Fruit fly (Drosophila melanogaster): ENCODE data around the gene fh.
A peak's percentile ranks its signal among the peaks of the same experiment; 100 is the strongest.

Gene fh

DNA sequence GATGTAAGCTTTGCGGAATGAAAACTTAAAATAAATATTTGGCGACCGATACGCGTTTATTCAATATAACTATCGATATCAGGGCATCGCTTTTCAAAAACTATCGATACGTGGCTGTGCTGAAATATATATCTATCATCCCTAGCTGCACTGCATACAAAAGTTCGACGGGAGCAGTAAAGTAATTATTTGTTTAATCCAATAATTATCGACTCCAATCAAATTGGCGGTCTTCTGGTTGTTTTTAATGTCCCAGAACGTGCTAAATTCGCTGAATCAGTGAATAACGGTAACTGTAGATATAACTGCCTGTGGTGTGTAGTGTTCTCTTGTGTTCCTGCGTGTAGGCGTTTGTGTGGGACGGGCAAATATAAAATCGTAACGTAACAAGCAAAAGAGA is 14.2 kb upstream of the fh start, which contains the start of gene mei-P26:
Gene mei-P26, plus strand, starts transcription at position 146 of the 400 bp plus-strand sequence.
- TF ChIP-seq psq (optimal IDR thresholded peaks at IDR 0.05) (no peak), CG8478 (optimal IDR thresholded peaks at IDR 0.05) (no peak), EcR (GFP tag; optimal IDR thresholded peaks at IDR 0.05) (no peak), usp (GFP tag; optimal IDR thresholded peaks at IDR 0.05) (no peak), Dll (optimal IDR thresholded peaks at IDR 0.05) (no peak), pan (optimal IDR thresholded peaks at IDR 0.05) (no peak)

DNA sequence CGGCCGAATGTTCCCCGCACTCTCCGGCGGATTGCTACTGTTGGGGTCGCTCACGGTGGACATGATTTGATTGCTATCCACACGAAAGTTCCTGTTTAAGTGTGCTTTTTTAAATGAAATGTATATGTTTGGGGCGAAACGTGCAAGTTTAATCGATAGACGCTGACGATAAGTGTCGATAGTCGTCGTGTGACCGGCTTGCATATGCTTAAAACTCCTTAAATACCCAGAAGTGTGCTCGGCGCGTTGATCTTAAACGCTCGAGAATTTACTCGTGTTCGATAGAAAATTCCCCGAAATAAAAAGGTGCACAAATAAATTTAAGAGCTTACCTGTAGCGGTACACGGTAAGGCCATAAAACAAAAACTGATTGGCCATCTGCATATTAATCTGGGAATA is 13.0 kb upstream of the fh start, which contains the start of the genes Zpr1 and CG44532:
Gene Zpr1, minus strand, starts transcription at position 179 of the 400 bp plus-strand sequence.
Gene CG44532, plus strand, starts transcription at position 181 of the 400 bp plus-strand sequence.
- TF ChIP-seq usp (GFP tag; optimal IDR thresholded peaks at IDR 0.05) (no peak), CG8478 (optimal IDR thresholded peaks at IDR 0.05) (no peak), psq (optimal IDR thresholded peaks at IDR 0.05) (no peak), EcR (GFP tag; optimal IDR thresholded peaks at IDR 0.05) (no peak), Dll (optimal IDR thresholded peaks at IDR 0.05) (no peak), pan (optimal IDR thresholded peaks at IDR 0.05) (no peak)

DNA sequence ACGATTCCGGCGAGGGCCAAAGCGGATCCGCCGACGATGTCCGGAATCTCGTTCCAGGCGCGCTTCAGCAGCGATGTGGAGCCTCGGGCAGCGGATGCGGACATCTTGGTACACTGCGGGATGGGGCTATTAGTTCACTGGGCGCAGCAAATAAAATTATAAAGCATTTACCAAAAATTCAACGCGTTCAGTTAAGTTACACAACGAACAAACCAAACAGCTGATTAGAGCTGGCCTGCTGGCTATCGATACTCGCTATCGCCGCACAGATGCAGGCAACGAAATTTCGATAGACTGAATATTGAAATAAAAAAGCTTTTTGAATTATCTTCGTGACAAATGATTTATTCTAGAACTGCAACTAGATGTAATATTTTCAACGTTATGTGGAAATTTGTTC is 10.9 kb upstream of the fh start, which contains the start of gene NdufA3:
Gene NdufA3, minus strand, starts transcription at position 317 of the 400 bp plus-strand sequence.
- TF ChIP-seq CG8478 (optimal IDR thresholded peaks at IDR 0.05) (no peak), EcR (GFP tag; optimal IDR thresholded peaks at IDR 0.05) (no peak), pan (optimal IDR thresholded peaks at IDR 0.05) (no peak), Dll (optimal IDR thresholded peaks at IDR 0.05) (no peak), psq (optimal IDR thresholded peaks at IDR 0.05) (no peak), usp (GFP tag; optimal IDR thresholded peaks at IDR 0.05) (no peak)

DNA sequence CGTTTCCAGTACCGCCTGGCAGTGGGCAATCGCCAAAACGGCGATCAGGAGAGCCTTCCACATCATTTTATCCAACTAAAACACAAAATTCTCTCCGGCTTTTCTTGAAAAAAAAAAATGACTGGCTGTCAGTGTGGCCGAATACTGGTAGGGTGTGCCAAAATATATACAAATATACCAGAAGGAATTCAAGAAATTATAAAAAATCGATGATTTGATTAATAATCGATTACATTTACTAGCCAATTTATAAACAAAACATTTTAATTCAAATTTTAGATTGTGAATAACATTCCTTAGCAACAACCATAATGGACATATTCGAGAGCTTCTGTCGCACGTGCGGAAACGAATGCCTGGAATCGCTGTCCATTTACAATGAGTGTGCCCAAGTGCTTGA is 9.5 kb upstream of the fh start, which contains the start of the genes Ost48 and Dlip1:
Gene Ost48, minus strand, starts transcription at position 150 of the 400 bp plus-strand sequence.
Gene Dlip1, plus strand, starts transcription at position 257 of the 400 bp plus-strand sequence.
- TF ChIP-seq usp (GFP tag; optimal IDR thresholded peaks at IDR 0.05) (no peak), EcR (GFP tag; optimal IDR thresholded peaks at IDR 0.05) (no peak), Dll (optimal IDR thresholded peaks at IDR 0.05) (no peak), psq (optimal IDR thresholded peaks at IDR 0.05) (no peak), pan (optimal IDR thresholded peaks at IDR 0.05) (no peak), CG8478 (optimal IDR thresholded peaks at IDR 0.05) (no peak)

DNA sequence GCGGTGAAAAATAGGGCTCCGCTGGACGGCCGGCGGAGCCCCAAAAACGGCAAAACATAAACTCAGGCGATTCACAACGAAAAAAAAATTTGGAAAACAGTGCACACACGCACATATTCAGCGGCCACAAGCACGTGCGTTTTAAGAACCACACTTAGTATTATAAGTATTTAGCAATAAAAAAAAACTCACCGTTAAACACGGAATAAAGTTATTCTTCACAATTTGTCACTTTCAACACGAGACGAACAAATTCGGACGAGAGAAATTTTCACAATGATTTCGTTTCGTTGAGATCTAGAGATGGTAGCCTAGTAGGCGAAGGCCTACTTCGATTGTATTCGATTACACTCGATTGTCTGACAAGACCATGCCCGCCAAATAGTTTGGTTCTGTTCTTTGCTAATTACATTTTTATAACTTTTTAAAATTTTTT is 7.5 kb upstream of the fh start, which contains the start of gene His3.3B:
Gene His3.3B, minus strand, starts transcription at position 282 of the 436 bp plus-strand sequence.
- TF ChIP-seq pan (optimal IDR thresholded peaks at IDR 0.05) (no peak), psq (optimal IDR thresholded peaks at IDR 0.05) (no peak), usp (GFP tag; optimal IDR thresholded peaks at IDR 0.05) (no peak), Dll (optimal IDR thresholded peaks at IDR 0.05) (no peak), EcR (GFP tag; optimal IDR thresholded peaks at IDR 0.05) (no peak), CG8478 (optimal IDR thresholded peaks at IDR 0.05) (no peak)

DNA sequence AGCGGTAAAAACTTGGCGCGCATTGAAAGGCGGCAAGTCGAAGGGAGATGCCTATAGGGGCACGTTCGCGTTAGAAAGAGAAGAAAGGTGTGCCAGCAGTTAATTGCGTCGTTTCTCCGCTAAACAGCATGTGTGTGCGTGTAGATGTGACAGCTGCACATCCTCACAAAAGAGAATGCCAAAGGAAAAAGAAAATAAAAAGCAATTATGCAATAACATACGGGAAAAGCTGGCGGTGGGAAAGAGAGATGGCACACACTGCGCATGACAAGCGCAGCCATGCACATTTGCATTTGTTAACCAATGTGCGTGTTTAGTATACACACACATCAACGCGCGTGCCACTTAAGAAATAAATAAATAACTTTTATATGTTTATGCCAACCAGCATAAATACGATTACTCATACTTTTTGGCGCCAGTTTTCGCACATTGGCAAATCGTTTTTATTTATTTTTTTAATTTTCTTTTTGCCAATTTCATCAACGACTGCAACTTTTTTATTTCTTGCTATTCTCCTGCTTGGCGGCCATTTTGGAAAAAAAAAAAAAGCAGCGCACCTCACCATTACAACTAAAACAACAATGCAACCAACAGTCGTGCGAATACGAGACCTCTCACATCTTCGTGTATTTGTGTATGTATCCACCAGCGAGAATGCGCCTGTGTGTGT is 7.0 kb upstream of the fh start:
- TF ChIP-seq psq (optimal IDR thresholded peaks at IDR 0.05) = no peak
- TF ChIP-seq EcR (GFP tag; optimal IDR thresholded peaks at IDR 0.05) = no peak
- TF ChIP-seq Dll (optimal IDR thresholded peaks at IDR 0.05) = peak; percentile 41
- TF ChIP-seq CG8478 (optimal IDR thresholded peaks at IDR 0.05) = peak; percentile 43

DNA sequence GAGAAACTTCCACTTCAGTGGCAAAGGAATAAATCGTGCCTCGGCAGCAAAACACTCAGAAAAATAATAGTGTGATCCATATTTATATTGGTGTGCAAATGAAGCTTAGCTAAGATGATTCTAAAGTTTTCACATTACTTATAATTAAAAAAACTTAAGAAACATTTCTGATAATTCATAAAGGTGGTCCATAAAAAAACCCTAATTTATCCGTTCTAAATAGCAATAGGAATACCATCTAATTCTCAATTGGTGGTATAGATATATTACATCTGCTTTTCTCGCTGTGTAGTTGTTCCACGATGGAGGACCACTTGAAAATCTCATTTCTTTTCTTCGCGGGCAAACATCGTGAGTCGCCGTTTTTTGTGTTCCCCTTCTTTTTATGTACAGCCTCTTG is 6.3 kb upstream of the fh start:
- TF ChIP-seq EcR (GFP tag; optimal IDR thresholded peaks at IDR 0.05) (no peak), pan (optimal IDR thresholded peaks at IDR 0.05) (no peak), psq (optimal IDR thresholded peaks at IDR 0.05) (no peak), Dll (optimal IDR thresholded peaks at IDR 0.05) (no peak), usp (GFP tag; optimal IDR thresholded peaks at IDR 0.05) (no peak), CG8478 (optimal IDR thresholded peaks at IDR 0.05) (no peak)

DNA sequence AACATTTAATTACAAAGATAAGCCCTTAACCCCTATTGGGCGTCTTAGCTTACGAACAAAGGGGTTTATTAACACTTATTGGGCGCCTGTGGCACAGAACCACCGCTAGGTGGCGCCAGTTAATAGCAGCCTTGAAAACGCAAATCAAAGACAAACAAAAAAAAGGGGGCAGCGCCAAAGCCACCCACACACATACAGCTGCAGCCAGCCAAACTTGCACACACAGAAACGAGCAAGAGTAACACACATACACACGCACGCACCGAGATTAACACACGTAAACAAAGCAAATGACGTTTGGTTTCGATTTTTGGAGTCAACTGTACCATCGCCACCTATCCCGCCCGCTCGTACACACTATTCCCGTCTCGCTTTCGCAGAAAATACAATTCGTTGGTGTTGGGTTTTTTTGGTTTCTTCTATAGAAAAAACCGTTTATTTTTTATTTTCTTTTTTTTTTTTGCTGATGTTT is 3.3 kb upstream of the fh start:
- TF ChIP-seq pan (optimal IDR thresholded peaks at IDR 0.05) = no peak
- no peak for TF ChIP-seq CG8478 (optimal IDR thresholded peaks at IDR 0.05)
- TF ChIP-seq EcR (GFP tag; optimal IDR thresholded peaks at IDR 0.05) = no peak
- TF ChIP-seq psq (optimal IDR thresholded peaks at IDR 0.05) = no peak
- no peak for TF ChIP-seq Dll (optimal IDR thresholded peaks at IDR 0.05)
- TF ChIP-seq usp (GFP tag; optimal IDR thresholded peaks at IDR 0.05) = no peak

DNA sequence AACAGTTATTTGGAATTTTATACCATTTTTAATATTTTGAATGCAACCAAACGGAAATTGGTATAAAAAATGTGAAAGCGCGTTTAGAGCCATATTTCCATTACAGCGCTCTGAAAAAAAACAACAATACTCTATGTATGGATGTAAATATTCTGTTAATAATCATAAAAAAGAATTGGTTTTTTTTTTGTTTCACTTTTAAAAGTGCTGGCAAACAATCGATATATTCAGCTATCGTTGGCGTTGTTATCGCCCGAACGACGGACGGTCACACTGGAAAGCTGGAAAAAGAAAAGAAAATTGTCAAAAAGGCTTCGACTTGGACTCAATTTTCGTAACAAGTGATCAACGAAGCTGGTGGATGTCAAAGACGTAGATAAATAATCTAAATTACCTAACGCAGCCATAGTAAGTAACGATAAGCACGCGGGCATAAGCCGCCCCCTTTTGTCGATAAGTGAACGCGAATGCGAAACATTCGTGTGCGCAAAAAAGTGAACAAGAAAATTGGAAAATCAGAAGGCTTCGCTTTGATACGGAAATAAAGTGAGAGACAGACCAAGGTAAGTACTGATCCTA is 6.6 kb downstream of the fh start, which contains the start of gene CG7065:
Gene CG7065, plus strand, starts transcription at position 270 of the 579 bp plus-strand sequence.
- TF ChIP-seq Dll (optimal IDR thresholded peaks at IDR 0.05) = no peak

DNA sequence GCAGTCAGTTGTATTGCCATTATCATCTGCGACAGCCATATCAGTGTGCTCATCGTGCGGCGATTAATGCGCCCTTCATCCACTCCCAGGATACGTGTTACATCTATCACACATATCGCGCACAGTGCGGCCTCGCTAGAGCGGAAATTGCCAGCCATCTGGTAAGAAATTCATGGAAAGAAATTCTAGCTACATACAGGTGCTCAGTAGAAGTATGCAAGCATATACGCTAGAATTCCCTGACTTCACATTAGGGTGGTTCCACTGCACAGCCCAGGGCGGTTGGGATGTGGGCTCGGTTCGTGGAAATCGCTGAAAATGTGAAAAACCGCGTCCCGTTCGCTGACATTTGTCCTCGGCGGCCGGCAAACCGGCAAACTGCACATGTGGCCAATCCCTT is 7.7 kb downstream of the fh start:
- no peak for TF ChIP-seq CG8478 (optimal IDR thresholded peaks at IDR 0.05)
- TF ChIP-seq usp (GFP tag; optimal IDR thresholded peaks at IDR 0.05) = no peak
- no peak for TF ChIP-seq pan (optimal IDR thresholded peaks at IDR 0.05)
- no peak for TF ChIP-seq EcR (GFP tag; optimal IDR thresholded peaks at IDR 0.05)
- no peak for TF ChIP-seq Dll (optimal IDR thresholded peaks at IDR 0.05)
- no peak for TF ChIP-seq psq (optimal IDR thresholded peaks at IDR 0.05)

DNA sequence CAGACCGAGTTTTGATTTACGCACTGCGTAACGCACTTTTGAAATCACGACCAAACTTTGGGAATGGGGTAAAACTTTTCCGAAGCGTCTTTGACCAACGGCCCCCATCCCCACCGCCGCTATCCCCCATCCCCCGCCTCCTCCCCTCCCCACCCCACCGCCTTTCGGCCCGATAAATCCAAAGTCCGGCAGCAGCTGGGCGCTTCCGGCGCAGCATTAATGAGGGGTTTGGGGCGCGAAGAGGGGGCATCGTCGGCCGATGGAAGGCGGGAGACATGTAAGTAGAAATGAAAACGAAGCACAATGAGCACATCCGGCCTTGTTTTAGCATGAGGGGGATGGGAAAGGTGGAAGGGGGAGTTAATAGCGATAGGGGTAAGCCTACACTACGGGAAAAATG is 9.7 kb downstream of the fh start:
- TF ChIP-seq psq (optimal IDR thresholded peaks at IDR 0.05) = no peak
- no peak for TF ChIP-seq pan (optimal IDR thresholded peaks at IDR 0.05)
- TF ChIP-seq Dll (optimal IDR thresholded peaks at IDR 0.05) = no peak
- TF ChIP-seq EcR (GFP tag; optimal IDR thresholded peaks at IDR 0.05) = no peak
- TF ChIP-seq CG8478 (optimal IDR thresholded peaks at IDR 0.05) = no peak
- no peak for TF ChIP-seq usp (GFP tag; optimal IDR thresholded peaks at IDR 0.05)
